Worm (Caenorhabditis elegans) whole organism, L4 larva: ENCODE data around the gene F35C11.4.

ENCODE experiments used
- D1046.2 ChIP-seq: fragments of 200-800 bp; sonication (Bioruptor generic); IDR thresholded peaks from 2 replicates; pipeline ENCODE4 v1.3.6; 2022; ENCODE audit warnings: missing genetic modification characterization, missing compliant biosample characterization
- F10B5.3 ChIP-seq: sonication (generic microtip); optimal IDR thresholded peaks from 2 replicates; lab custom pipeline; 2016; ENCODE audit warnings: mild to moderate bottlenecking, missing genetic modification characterization, missing compliant biosample characterization
- F37D6.2 ChIP-seq: sonication (generic microtip); optimal IDR thresholded peaks from 2 replicates; lab custom pipeline; 2016; ENCODE audit warnings: mild to moderate bottlenecking, missing genetic modification characterization, missing compliant biosample characterization
- F44E2.7 ChIP-seq: fragments of 200-800 bp; sonication (Bioruptor generic); IDR thresholded peaks from 2 replicates; pipeline ENCODE4 v2.1.2; 2022; ENCODE audit warnings: missing genetic modification characterization, missing compliant biosample characterization
- F49E8.2 ChIP-seq: sonication (generic microtip); optimal IDR thresholded peaks from 2 replicates; lab custom pipeline; 2016; ENCODE audit warnings: missing compliant biosample characterization, mild to moderate bottlenecking, missing genetic modification characterization, borderline replicate concordance
- R02D3.7 ChIP-seq: fragments of 150-350 bp; sonication (generic microtip); optimal IDR thresholded peaks from 3 replicates; lab custom pipeline; 2014; ENCODE audit warnings: missing biosample characterization, missing genetic modification characterization
- T20F7.1 ChIP-seq: fragments of 200-800 bp; sonication (Bioruptor generic); optimal IDR thresholded peaks from 2 replicates; lab custom pipeline; 2018; ENCODE audit warnings: mild to moderate bottlenecking, missing genetic modification characterization, missing compliant biosample characterization
- Y105C5A.15 ChIP-seq: fragments of 200-800 bp; sonication (Bioruptor generic); IDR thresholded peaks from 2 replicates; pipeline ENCODE4 v1.3.6; 2022; ENCODE audit warnings: missing genetic modification characterization, missing compliant biosample characterization
- Y5F2A.4 ChIP-seq: fragments of 200-800 bp; sonication (Bioruptor generic); optimal IDR thresholded peaks from 2 replicates; lab custom pipeline; 2018; ENCODE audit warnings: mild to moderate bottlenecking, missing genetic modification characterization, missing compliant biosample characterization
- ZK546.5 ChIP-seq, 2 experiments: sonication (generic microtip); optimal IDR thresholded peaks; 2 replicates each; lab custom pipeline; 2017; ENCODE audit warnings: missing biosample characterization in 2 of 2, missing genetic modification characterization in 2 of 2
- attf-4 ChIP-seq: sonication (generic microtip); optimal IDR thresholded peaks from 3 replicates; lab custom pipeline; 2017; ENCODE audit warnings: missing biosample characterization, missing genetic modification characterization
- ceh-28 ChIP-seq: fragments of 150-350 bp; optimal IDR thresholded peaks from 2 replicates; lab custom pipeline; 2014; ENCODE audit warnings: missing biosample characterization, missing genetic modification reagents, missing genetic modification characterization
- ceh-32 ChIP-seq: sonication (generic microtip); optimal IDR thresholded peaks from 2 replicates; lab custom pipeline; 2016; ENCODE audit warnings: mild to moderate bottlenecking, missing genetic modification characterization, missing compliant biosample characterization; ENCODE audit not compliant: poor library complexity
- ceh-62 ChIP-seq: sonication (generic microtip); optimal IDR thresholded peaks from 2 replicates; lab custom pipeline; 2017; ENCODE audit warnings: missing biosample characterization, missing genetic modification characterization
- daf-12 ChIP-seq: fragments of 150-350 bp; optimal IDR thresholded peaks from 2 replicates; lab custom pipeline; 2014; ENCODE audit warnings: missing biosample characterization, missing genetic modification reagents, missing genetic modification characterization
- dpl-1 ChIP-seq: fragments of 150-350 bp; optimal IDR thresholded peaks from 2 replicates; lab custom pipeline; 2014; ENCODE audit warnings: missing biosample characterization, missing genetic modification reagents, missing genetic modification characterization
- egl-43 ChIP-seq: fragments of 200-800 bp; sonication (Bioruptor generic); IDR thresholded peaks from 2 replicates; pipeline ENCODE4 v1.3.6; 2022; ENCODE audit warnings: missing genetic modification reagents, missing genetic modification characterization, missing compliant biosample characterization
- fkh-10 ChIP-seq: fragments of 150-350 bp; optimal IDR thresholded peaks from 2 replicates; lab custom pipeline; 2014; ENCODE audit warnings: missing biosample characterization, missing genetic modification reagents, missing genetic modification characterization
- hlh-30 ChIP-seq: sonication (generic microtip); optimal IDR thresholded peaks from 2 replicates; lab custom pipeline; 2017; ENCODE audit warnings: antibody characterized with exemption, mild to moderate bottlenecking, missing genetic modification characterization, missing compliant biosample characterization; ENCODE audit not compliant: insufficient read depth
- lin-1 ChIP-seq: fragments of 200-800 bp; sonication (Bioruptor generic); IDR thresholded peaks from 2 replicates; pipeline ENCODE4 v1.3.6; 2022; ENCODE audit warnings: missing genetic modification reagents, missing genetic modification characterization, missing compliant biosample characterization
- lin-13 ChIP-seq: fragments of 150-350 bp; optimal IDR thresholded peaks from 2 replicates; lab custom pipeline; 2014; ENCODE audit warnings: missing biosample characterization, missing genetic modification reagents, missing genetic modification characterization
- lin-38 ChIP-seq: fragments of 200-800 bp; sonication (Bioruptor generic); IDR thresholded peaks from 2 replicates; pipeline ENCODE4 v1.3.6; 2022; ENCODE audit warnings: missing genetic modification reagents, missing genetic modification characterization, missing compliant biosample characterization
- lir-3 ChIP-seq: sonication (generic microtip); optimal IDR thresholded peaks from 2 replicates; lab custom pipeline; 2016; ENCODE audit warnings: mild to moderate bottlenecking, missing genetic modification characterization, missing compliant biosample characterization
- lsy-2 ChIP-seq, 2 experiments: fragments of 150-350 bp in 1 of 2; sonication (generic microtip) in 1 of 2; optimal IDR thresholded peaks; 2 replicates each; lab custom pipeline; 2014 to 2017; ENCODE audit warnings: missing biosample characterization in 2 of 2, missing genetic modification characterization in 2 of 2
- mdl-1 ChIP-seq, 2 experiments: fragments of 150-350 bp in 1 of 2; sonication (generic microtip) in 1 of 2; optimal IDR thresholded peaks; 2 replicates each; lab custom pipeline; 2014 to 2017; ENCODE audit warnings: missing biosample characterization in 2 of 2, missing genetic modification characterization in 2 of 2
- mdt-29 ChIP-seq: fragments of 200-800 bp; sonication (Bioruptor generic); IDR thresholded peaks from 2 replicates; pipeline ENCODE4 v1.3.6; 2022; ENCODE audit warnings: missing genetic modification reagents, missing genetic modification characterization, missing compliant biosample characterization
- mes-2 ChIP-seq: sonication (generic microtip); optimal IDR thresholded peaks from 2 replicates; lab custom pipeline; 2016; ENCODE audit warnings: missing genotype, mild to moderate bottlenecking, missing genetic modification characterization, missing compliant biosample characterization; ENCODE audit not compliant: poor library complexity, severe bottlenecking
- mxl-2 ChIP-seq: fragments of 200-800 bp; sonication (Bioruptor generic); conservative IDR thresholded peaks from 2 replicates; pipeline ENCODE4 v1.3.6; 2022; ENCODE audit warnings: missing genetic modification reagents, missing genetic modification characterization, missing compliant biosample characterization
- nhr-102 ChIP-seq: sonication (generic microtip); optimal IDR thresholded peaks from 2 replicates; lab custom pipeline; 2016; ENCODE audit warnings: mild to moderate bottlenecking, missing genetic modification characterization, moderate library complexity, missing compliant biosample characterization
- nhr-11 ChIP-seq: fragments of 150-350 bp; optimal IDR thresholded peaks from 2 replicates; lab custom pipeline; 2014; ENCODE audit warnings: missing biosample characterization, missing genetic modification characterization
- nhr-25 ChIP-seq: sonication (generic microtip); optimal IDR thresholded peaks from 2 replicates; lab custom pipeline; 2017; ENCODE audit warnings: missing genetic modification characterization, mild to moderate bottlenecking, missing compliant biosample characterization, antibody characterized with exemption, moderate library complexity, borderline replicate concordance; ENCODE audit not compliant: insufficient read depth
- nhr-42 ChIP-seq: fragments of 200-800 bp; sonication (Bioruptor generic); IDR thresholded peaks from 2 replicates; pipeline ENCODE4 v1.3.6; 2022; ENCODE audit warnings: missing genetic modification characterization, missing compliant biosample characterization
- nhr-6 ChIP-seq: fragments of 150-350 bp; optimal IDR thresholded peaks from 2 replicates; lab custom pipeline; 2014; ENCODE audit warnings: missing biosample characterization, missing genetic modification characterization
- nhr-77 ChIP-seq: fragments of 150-350 bp; optimal IDR thresholded peaks from 2 replicates; lab custom pipeline; 2014; ENCODE audit warnings: missing biosample characterization, missing genetic modification characterization
- pha-4 ChIP-seq, 2 experiments: fragments of 150-350 bp in 1 of 2; fragments of 200-800 bp in 1 of 2; sonication (Bioruptor generic) in 1 of 2; IDR thresholded peaks in 1 of 2; optimal IDR thresholded peaks in 1 of 2; 2 replicates each; pipeline versions ENCODE4 v1.3.6 to Lab custom; 2014 to 2022; ENCODE audit warnings: missing genetic modification characterization in 2 of 2, missing genetic modification reagents in 2 of 2, missing biosample characterization in 1 of 2, missing compliant biosample characterization in 1 of 2
- php-3 ChIP-seq: fragments of 200-800 bp; sonication (Bioruptor generic); IDR thresholded peaks from 2 replicates; pipeline ENCODE4 v1.3.6; 2022; ENCODE audit warnings: missing genetic modification reagents, missing genetic modification characterization, missing compliant biosample characterization
- pqm-1 ChIP-seq: sonication (generic microtip); optimal IDR thresholded peaks from 2 replicates; lab custom pipeline; 2017; ENCODE audit warnings: missing biosample characterization, missing genetic modification characterization
- saeg-2 ChIP-seq: fragments of 200-800 bp; sonication (Bioruptor generic); IDR thresholded peaks from 2 replicates; pipeline ENCODE4 v1.3.6; 2022; ENCODE audit warnings: missing genetic modification reagents, missing genetic modification characterization, missing compliant biosample characterization
- sdz-12 ChIP-seq: fragments of 200-800 bp; sonication (Bioruptor generic); optimal IDR thresholded peaks from 2 replicates; lab custom pipeline; 2018; ENCODE audit warnings: mild to moderate bottlenecking, missing genetic modification characterization, missing compliant biosample characterization
- skn-1 ChIP-seq: fragments of 150-350 bp; optimal IDR thresholded peaks from 2 replicates; lab custom pipeline; 2014; ENCODE audit warnings: missing biosample characterization, missing genetic modification characterization
- snpc-1.2 ChIP-seq: fragments of 200-800 bp; sonication (Bioruptor generic); IDR thresholded peaks from 2 replicates; pipeline ENCODE4 v1.3.6; 2022; ENCODE audit warnings: missing genetic modification reagents, missing genetic modification characterization, missing compliant biosample characterization
- tag-97 ChIP-seq: fragments of 200-800 bp; sonication (Bioruptor generic); IDR thresholded peaks from 2 replicates; pipeline ENCODE4 v1.3.6; 2022; ENCODE audit warnings: missing genetic modification characterization, missing compliant biosample characterization
- tra-1 ChIP-seq: fragments of 200-800 bp; sonication (Bioruptor generic); IDR thresholded peaks from 2 replicates; pipeline ENCODE4 v1.3.6; 2022; ENCODE audit warnings: missing genetic modification reagents, missing genetic modification characterization, missing compliant biosample characterization
- unc-130 ChIP-seq: sonication (generic microtip); optimal IDR thresholded peaks from 2 replicates; lab custom pipeline; 2016; ENCODE audit warnings: missing genetic modification reagents, missing genetic modification characterization, missing compliant biosample characterization
- unc-39 ChIP-seq: sonication (generic microtip); optimal IDR thresholded peaks from 2 replicates; lab custom pipeline; 2017; ENCODE audit warnings: missing biosample characterization, missing genetic modification characterization
- unc-62 ChIP-seq, 3 experiments: fragments of 150-350 bp in 1 of 3; sonication (generic microtip); optimal IDR thresholded peaks in 2 of 3; peaks in 1 of 3; 1 replicate in 1 of 3; 2 replicates in 2 of 3; lab custom pipeline; 2014 to 2017; ENCODE audit warnings: missing biosample characterization in 3 of 3, missing genetic modification characterization in 3 of 3, missing genetic modification reagents in 3 of 3, missing genotype in 1 of 3
- zfp-3 ChIP-seq: fragments of 200-800 bp; sonication (Bioruptor generic); conservative IDR thresholded peaks from 2 replicates; pipeline ENCODE4 v1.3.6; 2022; ENCODE audit warnings: missing genetic modification reagents, missing genetic modification characterization, missing compliant biosample characterization

Gene F35C11.4

DNA sequence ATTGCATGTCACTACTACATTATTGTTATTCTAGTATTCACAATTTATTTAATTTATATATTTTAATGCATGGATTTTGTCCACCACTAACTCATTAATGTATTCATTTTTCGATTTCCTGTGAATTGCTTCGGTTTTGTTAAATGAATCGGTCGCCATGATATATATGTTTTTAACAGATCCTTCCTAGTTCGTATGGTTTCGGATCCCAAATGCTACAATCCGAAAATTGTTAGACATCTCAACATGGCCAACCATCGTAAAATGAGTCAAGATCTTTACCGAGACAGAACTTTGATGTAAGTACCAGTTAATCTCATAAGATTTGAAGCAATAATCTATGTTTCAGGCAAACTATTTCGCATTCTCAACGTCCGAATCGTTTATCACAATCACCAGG is 24.3 kb downstream of the F35C11.4 start:
- TF ChIP-seq lin-38 (GFP tag; lab: Robert Waterston, UW) (0 out of 2 replicates have a peak, but pooled peaks have one; percentile 34), ceh-28 (tag; lab: Kevin White, UChicago) (no peak), pha-4 (GFP tag; IDR thresholded peaks at IDR 0.05; lab: Robert Waterston, UW) (no peak), pha-4 (tag; optimal IDR thresholded peaks at IDR 0.05; lab: Kevin White, UChicago) (no peak), unc-62 (GFP tag; optimal IDR thresholded peaks at IDR 0.05 in 1 of 2; lab: Kevin White, UChicago) (peak in 1 of 2 experiments; percentile 93), unc-62 (tag; optimal IDR thresholded peaks at IDR 0.05; lab: Kevin White, UChicago) (no peak)

DNA sequence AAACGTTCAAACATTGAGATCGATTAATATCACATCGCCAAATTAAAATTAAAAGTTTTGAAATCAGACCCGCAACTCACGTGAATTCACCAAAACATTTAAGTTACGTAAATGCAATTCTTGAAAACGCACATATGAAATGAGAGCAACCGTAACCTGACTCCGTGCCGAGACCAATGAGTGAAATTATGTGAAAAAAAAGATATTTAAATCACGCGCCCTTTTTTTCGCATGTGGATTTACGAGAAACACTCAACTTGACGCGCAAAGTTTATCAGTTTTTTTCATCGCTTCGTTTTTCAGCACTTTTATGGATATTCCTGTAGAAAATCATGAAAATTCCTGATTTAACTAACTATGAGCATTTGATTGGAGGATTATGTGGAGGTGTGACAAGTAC is 27.3 kb downstream of the F35C11.4 start, which contains the start of the genes gei-14 and slc-25A32:
gei-14 (minus strand) TSS at position 175 of the 400 bp plus-strand sequence.
slc-25A32 (plus strand) TSS at position 242 of the 400 bp plus-strand sequence.
- TF ChIP-seq unc-39 (no peak), lsy-2 (tag; optimal IDR thresholded peaks at IDR 0.05; lab: Kevin White, UChicago) (peak in 1 of 2 experiments; percentile 82), lir-3 (no peak), attf-4 (tag; lab: Kevin White, UChicago) (no peak), skn-1 (tag; lab: Kevin White, UChicago) (no peak), tag-97 (no peak), D1046.2 (GFP tag; lab: Robert Waterston, UW) (no peak), daf-12 (tag; lab: Kevin White, UChicago) (no peak), unc-130 (GFP tag; lab: Kevin White, UChicago) (peak; percentile 65), mdt-29 (no peak), unc-62 (GFP tag; optimal IDR thresholded peaks at IDR 0.05 in 1 of 2; lab: Kevin White, UChicago) (no peak), unc-62 (tag; optimal IDR thresholded peaks at IDR 0.05; lab: Kevin White, UChicago) (no peak), lin-1 (GFP tag; lab: Robert Waterston, UW) (no peak), ZK546.5 (tag; optimal IDR thresholded peaks at IDR 0.05; lab: Kevin White, UChicago) (no peak), F49E8.2 (peak; percentile 45), mxl-2 (GFP tag; lab: Robert Waterston, UW) (no peak), fkh-10 (no peak), saeg-2 (GFP tag; lab: Robert Waterston, UW) (no peak), pqm-1 (tag; lab: Kevin White, UChicago) (no peak), zfp-3 (GFP tag; lab: Robert Waterston, UW) (no peak), ceh-32 (no peak), F37D6.2 (no peak), lin-38 (GFP tag; lab: Robert Waterston, UW) (peak; percentile 57), Y105C5A.15 (GFP tag; lab: Robert Waterston, UW) (no peak), egl-43 (GFP tag; lab: Robert Waterston, UW) (no peak), R02D3.7 (tag; lab: Kevin White, UChicago) (peak; percentile 84), lin-13 (GFP tag; lab: Kevin White, UChicago) (peak; percentile 45), nhr-25 (tag; lab: Kevin White, UChicago) (no peak), nhr-6 (tag; lab: Kevin White, UChicago) (peak; percentile 0), ceh-62 (no peak), sdz-12 (GFP tag; lab: Kevin White, UChicago) (no peak), pha-4 (GFP tag; IDR thresholded peaks at IDR 0.05; lab: Robert Waterston, UW) (no peak), pha-4 (tag; optimal IDR thresholded peaks at IDR 0.05; lab: Kevin White, UChicago) (peak; percentile 12), dpl-1 (GFP tag; lab: Kevin White, UChicago) (peak; percentile 89), T20F7.1 (no peak), tra-1 (GFP tag; lab: Robert Waterston, UW) (no peak), snpc-1.2 (GFP tag; lab: Robert Waterston, UW) (no peak), hlh-30 (tag; lab: Kevin White, UChicago) (peak; percentile 52), mdl-1 (tag; optimal IDR thresholded peaks at IDR 0.05; lab: Kevin White, UChicago) (no peak), nhr-42 (no peak), nhr-11 (no peak), Y5F2A.4 (no peak), php-3 (GFP tag; lab: Robert Waterston, UW) (no peak), mes-2 (tag; lab: Kevin White, UChicago) (peak; percentile 54), F44E2.7 (no peak), F10B5.3 (tag; lab: Kevin White, UChicago) (no peak), nhr-77 (tag; lab: Kevin White, UChicago) (no peak), nhr-102 (tag; lab: Kevin White, UChicago) (no peak)
